Fruit fly (Drosophila melanogaster) S2 (cell line): Measurements from ENCODE around the gene sba.

ENCODE experiments used
- CG8478 ChIP-seq: fragments of >200 bp; optimal IDR thresholded peaks from 2 replicates; lab custom pipeline; 2018
- CTCF ChIP-seq, 2 experiments: fragments of >200 bp; optimal IDR thresholded peaks; 2 replicates each; lab custom pipeline; 2018

DNA sequence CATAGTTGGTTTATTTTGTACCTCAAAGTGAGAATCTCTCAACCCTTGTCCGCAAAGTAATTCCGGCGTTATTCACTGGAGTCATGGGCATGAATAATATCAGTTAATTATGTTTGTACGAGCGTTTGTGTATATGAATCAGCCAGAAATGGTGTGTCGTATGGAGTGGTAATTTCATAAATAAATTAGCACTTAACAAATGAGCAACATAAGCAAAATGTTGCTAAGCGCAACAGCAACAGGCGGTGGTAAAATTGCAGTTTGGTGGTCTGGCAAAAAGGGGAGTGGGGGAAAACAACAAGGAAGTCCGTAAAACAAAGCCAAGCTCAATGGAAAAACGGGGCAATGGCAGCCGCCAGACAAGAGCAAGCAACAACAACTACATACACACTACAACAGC, 37.1 kb downstream of the sba start:
- no peak for TF ChIP-seq CTCF (optimal IDR thresholded peaks at IDR 0.05; lab: Kevin White, UChicago)
- TF ChIP-seq CG8478 (lab: Kevin White, UChicago), result no peak
